Fruit fly (Drosophila melanogaster) whole organism, embryonic: ENCODE results near the gene AstA.

Experiments used
- CG10366 ChIP-seq: fragments of 200-800 bp; sonication (Bioruptor generic); IDR thresholded peaks from 2 replicates; pipeline ENCODE4 v1.3.6; 2022; ENCODE audit warnings: missing biosample characterization, missing genetic modification characterization
- CG10979 ChIP-seq: fragments of 200-800 bp; sonication (Bioruptor generic); optimal IDR thresholded peaks from 2 replicates; lab custom pipeline; 2018; ENCODE audit warnings: missing biosample characterization, mild to moderate bottlenecking, missing genetic modification characterization, moderate library complexity
- CG11093 ChIP-seq: fragments of 200-800 bp; sonication (Bioruptor generic); IDR thresholded peaks from 3 replicates; pipeline ENCODE4 v1.3.6; 2022; ENCODE audit warnings: missing biosample characterization, missing genetic modification characterization
- CG11695 ChIP-seq: fragments of 200-800 bp; sonication (Bioruptor generic); IDR thresholded peaks from 3 replicates; pipeline ENCODE4 v1.3.6; 2022; ENCODE audit warnings: missing biosample characterization, missing genetic modification characterization
- CG11696 ChIP-seq: fragments of 200-800 bp; sonication (Bioruptor generic); IDR thresholded peaks from 2 replicates; pipeline ENCODE4 v1.3.6; 2022; ENCODE audit warnings: missing biosample characterization, missing genetic modification characterization
- CG12155 ChIP-seq: fragments of 200-800 bp; sonication (Bioruptor generic); optimal IDR thresholded peaks from 3 replicates; lab custom pipeline; 2016; ENCODE audit warnings: missing biosample characterization, missing genetic modification characterization
- CG14014 ChIP-seq: fragments of 200-800 bp; sonication (Bioruptor generic); IDR thresholded peaks from 2 replicates; pipeline ENCODE4 v1.3.6; 2022; ENCODE audit warnings: missing biosample characterization, missing genetic modification characterization
- CG1602 ChIP-seq: fragments of 200-800 bp; sonication (Bioruptor generic); optimal IDR thresholded peaks from 3 replicates; lab custom pipeline; 2016; ENCODE audit warnings: missing biosample characterization, missing genetic modification characterization
- CG17359 ChIP-seq: fragments of 200-800 bp; sonication (Bioruptor generic); optimal IDR thresholded peaks from 3 replicates; lab custom pipeline; 2018; ENCODE audit warnings: missing biosample characterization, mild to moderate bottlenecking, missing genetic modification characterization, moderate library complexity
- CG17912 ChIP-seq: fragments of 200-800 bp; sonication (Bioruptor generic); optimal IDR thresholded peaks from 2 replicates; lab custom pipeline; 2018; ENCODE audit warnings: missing biosample characterization, mild to moderate bottlenecking, missing genetic modification characterization
- CG1832 ChIP-seq: fragments of 200-800 bp; sonication (Bioruptor generic); optimal IDR thresholded peaks from 2 replicates; lab custom pipeline; 2017; ENCODE audit warnings: missing biosample characterization, mild to moderate bottlenecking, missing genetic modification characterization, inconsistent platforms
- CG18764 ChIP-seq: fragments of 200-800 bp; sonication (Bioruptor generic); optimal IDR thresholded peaks from 3 replicates; lab custom pipeline; 2016; ENCODE audit warnings: missing biosample characterization, missing genetic modification characterization
- CG31224 ChIP-seq: fragments of 200-800 bp; sonication (Bioruptor generic); IDR thresholded peaks from 2 replicates; pipeline ENCODE4 v1.3.6; 2022; ENCODE audit warnings: missing biosample characterization, missing genetic modification characterization
- CG3163 ChIP-seq: fragments of 200-800 bp; sonication (Bioruptor generic); optimal IDR thresholded peaks from 3 replicates; lab custom pipeline; 2016; ENCODE audit warnings: missing biosample characterization, missing genetic modification characterization
- CG3281 ChIP-seq: fragments of 200-800 bp; sonication (Bioruptor generic); optimal IDR thresholded peaks from 3 replicates; lab custom pipeline; 2017; ENCODE audit warnings: missing biosample characterization, mild to moderate bottlenecking, missing genetic modification characterization
- CG6175 ChIP-seq: fragments of 200-800 bp; sonication (Bioruptor generic); IDR thresholded peaks from 3 replicates; pipeline ENCODE4 v1.3.6; 2022; ENCODE audit warnings: missing biosample characterization, missing genetic modification characterization
- CG6791 ChIP-seq: fragments of 200-800 bp; sonication (Bioruptor generic); IDR thresholded peaks from 3 replicates; pipeline ENCODE4 v1.3.6; 2022; ENCODE audit warnings: missing biosample characterization, missing genetic modification characterization; ENCODE audit not compliant: partially characterized antibody
- CG7372 ChIP-seq: fragments of 200-800 bp; sonication (Bioruptor generic); IDR thresholded peaks from 2 replicates; pipeline ENCODE4 v1.3.6; 2022; ENCODE audit warnings: missing biosample characterization, missing genetic modification characterization
- CG7556 ChIP-seq: fragments of 200-800 bp; sonication (Bioruptor generic); optimal IDR thresholded peaks from 2 replicates; lab custom pipeline; 2017; ENCODE audit warnings: missing biosample characterization, mild to moderate bottlenecking, missing genetic modification characterization
- CG7839 ChIP-seq: fragments of 200-800 bp; sonication (Bioruptor generic); optimal IDR thresholded peaks from 3 replicates; lab custom pipeline; 2018; ENCODE audit warnings: missing biosample characterization, mild to moderate bottlenecking, missing genetic modification characterization, moderate library complexity
- CG8924 ChIP-seq: fragments of 200-800 bp; optimal IDR thresholded peaks from 3 replicates; lab custom pipeline; 2019; ENCODE audit warnings: missing biosample characterization, mild to moderate bottlenecking, missing genetic modification characterization, moderate library complexity
- CG9609 ChIP-seq: fragments of 200-800 bp; sonication (Bioruptor generic); optimal IDR thresholded peaks from 3 replicates; lab custom pipeline; 2016; ENCODE audit warnings: missing biosample characterization, missing genetic modification characterization
- CrebB ChIP-seq: fragments of 200-800 bp; sonication (Bioruptor generic); optimal IDR thresholded peaks from 3 replicates; lab custom pipeline; 2018; ENCODE audit warnings: missing biosample characterization, mild to moderate bottlenecking, missing genetic modification characterization
- Deaf1 ChIP-seq: fragments of 200-800 bp; optimal IDR thresholded peaks from 3 replicates; lab custom pipeline; 2019; ENCODE audit warnings: missing biosample characterization, mild to moderate bottlenecking, missing genetic modification characterization, moderate library complexity
- Dp ChIP-seq: fragments of 200-800 bp; sonication (Bioruptor generic); optimal IDR thresholded peaks from 2 replicates; lab custom pipeline; 2018; ENCODE audit warnings: missing biosample characterization, mild to moderate bottlenecking, missing genetic modification characterization, moderate library complexity
- Dref ChIP-seq: fragments of 200-800 bp; sonication (Bioruptor generic); IDR thresholded peaks from 2 replicates; pipeline ENCODE4 v1.3.6; 2022; ENCODE audit warnings: missing biosample characterization, missing genetic modification characterization
- Fer1 ChIP-seq: fragments of 200-800 bp; sonication (Bioruptor generic); optimal IDR thresholded peaks from 2 replicates; lab custom pipeline; 2017; ENCODE audit warnings: missing biosample characterization, mild to moderate bottlenecking, missing genetic modification characterization
- GATAe ChIP-seq: fragments of 200-800 bp; sonication (Bioruptor generic); conservative IDR thresholded peaks from 2 replicates; pipeline ENCODE4 v1.3.6; 2022; ENCODE audit warnings: missing biosample characterization, missing genetic modification characterization
- H15 ChIP-seq: fragments of 200-800 bp; sonication (Bioruptor generic); IDR thresholded peaks from 3 replicates; pipeline ENCODE4 v1.3.6; 2022; ENCODE audit warnings: missing biosample characterization, missing genetic modification characterization
- HHEX ChIP-seq: fragments of 200-800 bp; sonication (Bioruptor generic); optimal IDR thresholded peaks from 3 replicates; lab custom pipeline; 2017; ENCODE audit warnings: missing biosample characterization, mild to moderate bottlenecking, missing genetic modification characterization, missing genetic modification reagents
- Hr39 ChIP-seq: fragments of >200 bp; optimal IDR thresholded peaks from 2 replicates; lab custom pipeline; 2017
- Hr51 ChIP-seq, 2 experiments: fragments of 200-800 bp; sonication (Bioruptor generic); optimal IDR thresholded peaks; 2 replicates in 1 of 2; 3 replicates in 1 of 2; lab custom pipeline; 2016 to 2018; ENCODE audit warnings: missing biosample characterization in 2 of 2, missing genetic modification characterization in 2 of 2, mild to moderate bottlenecking in 1 of 2, moderate library complexity in 1 of 2
- Spps ChIP-seq: fragments of 200-800 bp; sonication (Bioruptor generic); optimal IDR thresholded peaks from 2 replicates; lab custom pipeline; 2018; ENCODE audit warnings: missing biosample characterization, mild to moderate bottlenecking, missing genetic modification characterization
- Xrp1 ChIP-seq: fragments of 200-800 bp; sonication (Bioruptor generic); IDR thresholded peaks from 2 replicates; pipeline ENCODE4 v1.3.6; 2022; ENCODE audit warnings: missing biosample characterization, missing genetic modification characterization
- al ChIP-seq: fragments of 200-800 bp; sonication (Bioruptor generic); IDR thresholded peaks from 2 replicates; pipeline ENCODE4 v1.3.6; 2022; ENCODE audit warnings: missing biosample characterization, missing genetic modification characterization
- bab2 ChIP-seq: fragments of 200-800 bp; sonication (Bioruptor generic); optimal IDR thresholded peaks from 2 replicates; lab custom pipeline; 2016; ENCODE audit warnings: missing biosample characterization, missing genetic modification characterization
- cad ChIP-seq: fragments of >200 bp; optimal IDR thresholded peaks from 2 replicates; lab custom pipeline; 2017; ENCODE audit warnings: missing biosample characterization, missing genetic modification characterization
- cwo ChIP-seq: fragments of 200-800 bp; sonication (Bioruptor generic); optimal IDR thresholded peaks from 3 replicates; lab custom pipeline; 2017; ENCODE audit warnings: missing biosample characterization, missing genetic modification characterization, mild to moderate bottlenecking, moderate library complexity, missing genetic modification reagents
- fru ChIP-seq: fragments of >200 bp; optimal IDR thresholded peaks from 2 replicates; lab custom pipeline; 2017
- grau ChIP-seq: fragments of 200-800 bp; optimal IDR thresholded peaks from 3 replicates; lab custom pipeline; 2019; ENCODE audit warnings: missing biosample characterization, mild to moderate bottlenecking, missing genetic modification characterization, moderate library complexity
- gro ChIP-seq: fragments of 200-800 bp; sonication (Bioruptor generic); optimal IDR thresholded peaks from 2 replicates; lab custom pipeline; 2016; ENCODE audit warnings: missing biosample characterization, missing genetic modification characterization
- her ChIP-seq: fragments of 200-800 bp; sonication (Bioruptor generic); optimal IDR thresholded peaks from 2 replicates; lab custom pipeline; 2016; ENCODE audit warnings: missing biosample characterization, missing genetic modification characterization
- ind ChIP-seq: fragments of 200-800 bp; sonication (Bioruptor generic); optimal IDR thresholded peaks from 3 replicates; lab custom pipeline; 2016; ENCODE audit warnings: missing biosample characterization, missing genetic modification characterization
- jing ChIP-seq: fragments of 200-800 bp; sonication (Bioruptor generic); optimal IDR thresholded peaks from 2 replicates; lab custom pipeline; 2018; ENCODE audit warnings: missing biosample characterization, mild to moderate bottlenecking, missing genetic modification characterization
- klu ChIP-seq: fragments of 200-800 bp; sonication (Bioruptor generic); IDR thresholded peaks from 2 replicates; pipeline ENCODE4 v1.3.6; 2022; ENCODE audit warnings: missing biosample characterization, missing genetic modification characterization
- lola ChIP-seq, 3 experiments: fragments of >200 bp in 2 of 3; fragments of 200-800 bp in 1 of 3; sonication (Bioruptor generic) in 1 of 3; optimal IDR thresholded peaks; 2 replicates each; lab custom pipeline; 2017 to 2019; ENCODE audit warnings: missing biosample characterization in 3 of 3, missing genetic modification characterization in 3 of 3, mild to moderate bottlenecking in 1 of 3, moderate library complexity in 1 of 3
- mirr ChIP-seq: fragments of 200-800 bp; sonication (Bioruptor generic); optimal IDR thresholded peaks from 3 replicates; lab custom pipeline; 2018; ENCODE audit warnings: missing biosample characterization, mild to moderate bottlenecking, missing genetic modification characterization
- mld ChIP-seq: fragments of 200-800 bp; sonication (Bioruptor generic); IDR thresholded peaks from 3 replicates; pipeline ENCODE4 v1.3.6; 2022; ENCODE audit warnings: missing biosample characterization, missing genetic modification characterization; ENCODE audit not compliant: partially characterized antibody
- org-1 ChIP-seq: fragments of 200-800 bp; sonication (Bioruptor generic); optimal IDR thresholded peaks from 2 replicates; lab custom pipeline; 2017; ENCODE audit warnings: missing biosample characterization, missing genetic modification characterization
- pros ChIP-seq: fragments of 200-800 bp; sonication (Bioruptor generic); optimal IDR thresholded peaks from 3 replicates; lab custom pipeline; 2019; ENCODE audit warnings: missing biosample characterization, mild to moderate bottlenecking, missing genetic modification characterization, moderate library complexity
- zfh1 ChIP-seq: fragments of 200-800 bp; sonication (Bioruptor generic); IDR thresholded peaks from 3 replicates; pipeline ENCODE4 v1.3.6; 2022; ENCODE audit warnings: missing biosample characterization, missing genetic modification characterization
- zfh2 ChIP-seq: fragments of 200-800 bp; sonication (Bioruptor generic); optimal IDR thresholded peaks from 2 replicates; lab custom pipeline; 2016; ENCODE audit warnings: missing biosample characterization, missing genetic modification characterization

AstA gene

dm6 chr3R:24753561-24754027 is 11.3 kb downstream of the AstA start, which contains the start of gene asp (continued):
- TF ChIP-seq CG18764 (GFP tag; lab: Kevin White, UChicago) (no peak), CG3163 (GFP tag; lab: Kevin White, UChicago) (no peak), bab2 (GFP tag; lab: Kevin White, UChicago) (no peak), CG7839 (tag; lab: Kevin White, UChicago) (no peak), CG6175 (no peak), zfh2 (GFP tag; lab: Kevin White, UChicago) (no peak), Hr39 (lab: Kevin White, UChicago) (no peak), CG3281 (GFP tag; lab: Kevin White, UChicago) (no peak), klu (no peak), Xrp1 (0 out of 2 replicates have a peak, but pooled peaks have one; percentile 11), org-1 (GFP tag; lab: Kevin White, UChicago) (no peak), gro (GFP tag; lab: Kevin White, UChicago) (no peak), CG11093 (GFP tag; lab: Robert Waterston, UW) (no peak), jing (GFP tag; lab: Kevin White, UChicago) (no peak), CrebB (no peak), CG7372 (GFP tag; lab: Robert Waterston, UW) (no peak), CG8924 (tag; lab: Kevin White, UChicago) (peak; percentile 24), her (no peak), Spps (no peak), zfh1 (GFP tag; lab: Robert Waterston, UW) (no peak), CG17912 (GFP tag; lab: Kevin White, UChicago) (no peak), CG14014 (no peak), fru (lab: Kevin White, UChicago) (no peak), CG12155 (no peak), Deaf1 (tag; lab: Kevin White, UChicago) (no peak), GATAe (GFP tag; lab: Robert Waterston, UW) (no peak), al (GFP tag; lab: Robert Waterston, UW) (no peak), CG6791 (GFP tag; lab: Robert Waterston, UW) (peak; percentile 87), H15 (no peak), pros (GFP tag; lab: Kevin White, UChicago) (no peak), CG1602 (GFP tag; lab: Kevin White, UChicago) (no peak), CG11695 (GFP tag; lab: Robert Waterston, UW) (no peak), CG11696 (GFP tag; lab: Robert Waterston, UW) (no peak), Dp (GFP tag; lab: Kevin White, UChicago) (peak; percentile 96), CG17359 (tag; lab: Kevin White, UChicago) (no peak), mirr (GFP tag; lab: Kevin White, UChicago) (no peak), ind (GFP tag; lab: Kevin White, UChicago) (peak; percentile 5), CG9609 (GFP tag; lab: Kevin White, UChicago) (no peak), lola (GFP tag; optimal IDR thresholded peaks at IDR 0.05; lab: Kevin White, UChicago) (no peak), CG7556 (no peak), CG31224 (GFP tag; lab: Robert Waterston, UW) (no peak), Fer1 (GFP tag; lab: Kevin White, UChicago) (no peak), mld (GFP tag; lab: Robert Waterston, UW) (peak; percentile 78; the same call in 2 of the 3 replicates), CG10366 (GFP tag; lab: Robert Waterston, UW) (no peak), HHEX (GFP tag; lab: Kevin White, UChicago) (no peak), Hr51 (GFP tag; optimal IDR thresholded peaks at IDR 0.05; lab: Kevin White, UChicago) (no peak), CG1832 (no peak), cad (GFP tag; lab: Kevin White, UChicago) (no peak), CG10979 (peak; percentile 36), cwo (GFP tag; lab: Kevin White, UChicago) (no peak), grau (tag; lab: Kevin White, UChicago) (no peak), Dref (GFP tag; lab: Robert Waterston, UW) (peak; percentile 93)
